Worm (Caenorhabditis elegans) whole organism, mixed stage, embryonic: ENCODE data around the gene cec-7.

ENCODE experiments used
- ces-1 ChIP-seq: fragments of 150-350 bp; optimal IDR thresholded peaks from 2 replicates; lab custom pipeline; 2014; ENCODE audit warnings: missing biosample characterization, missing genetic modification reagents, missing genetic modification characterization
- elt-1 ChIP-seq: sonication (generic microtip); optimal IDR thresholded peaks from 2 replicates; lab custom pipeline; 2017; ENCODE audit warnings: missing genetic modification characterization, mild to moderate bottlenecking, missing compliant biosample characterization, antibody characterized with exemption, moderate library complexity, borderline replicate concordance; ENCODE audit not compliant: insufficient read depth
- ham-2 ChIP-seq: fragments of 200-800 bp; sonication (Bioruptor generic); optimal IDR thresholded peaks from 2 replicates; lab custom pipeline; 2018; ENCODE audit warnings: mild to moderate bottlenecking, missing genetic modification characterization, missing compliant biosample characterization
- lin-13 ChIP-seq: fragments of 150-350 bp; optimal IDR thresholded peaks from 2 replicates; lab custom pipeline; 2014; ENCODE audit warnings: missing biosample characterization, missing genetic modification characterization
- mls-2 ChIP-seq: sonication (generic microtip); optimal IDR thresholded peaks from 2 replicates; lab custom pipeline; 2016; ENCODE audit warnings: mild to moderate bottlenecking, missing genetic modification characterization, moderate library complexity, missing compliant biosample characterization
- nhr-12 ChIP-seq: fragments of 150-350 bp; optimal IDR thresholded peaks from 2 replicates; lab custom pipeline; 2014; ENCODE audit warnings: missing biosample characterization, missing genetic modification characterization
- nhr-237 ChIP-seq: fragments of 150-350 bp; optimal IDR thresholded peaks from 2 replicates; lab custom pipeline; 2014; ENCODE audit warnings: missing biosample characterization, missing genetic modification characterization
- nhr-28 ChIP-seq: fragments of 150-350 bp; optimal IDR thresholded peaks from 2 replicates; lab custom pipeline; 2014; ENCODE audit warnings: missing biosample characterization, missing genetic modification characterization
- nhr-76 ChIP-seq: sonication (generic microtip); optimal IDR thresholded peaks from 2 replicates; lab custom pipeline; 2017; ENCODE audit warnings: missing biosample characterization, missing genetic modification characterization
- pha-4 ChIP-seq: fragments of 150-350 bp; optimal IDR thresholded peaks from 2 replicates; lab custom pipeline; 2018; ENCODE audit warnings: missing biosample characterization, missing genetic modification reagents, missing genetic modification characterization
- snpc-4 ChIP-seq: fragments of 150-350 bp; optimal IDR thresholded peaks from 2 replicates; lab custom pipeline; 2014; ENCODE audit warnings: missing biosample characterization, missing genetic modification characterization
- unc-62 ChIP-seq: fragments of 150-350 bp; optimal IDR thresholded peaks from 2 replicates; lab custom pipeline; 2014; ENCODE audit warnings: missing biosample characterization, missing genetic modification reagents, missing genetic modification characterization

ce11 chrIII:12916459-12916858 lies 39.1 kb upstream of the cec-7 start:
- TF ChIP-seq nhr-28 (tag; lab: Kevin White, UChicago) (no peak), lin-13 (tag; lab: Kevin White, UChicago) (no peak), pha-4 (no peak), nhr-12 (tag; lab: Kevin White, UChicago) (no peak), snpc-4 (tag; lab: Kevin White, UChicago) (no peak), elt-1 (no peak), nhr-76 (no peak), ham-2 (GFP tag; lab: Kevin White, UChicago) (no peak), nhr-237 (tag; lab: Kevin White, UChicago) (no peak), unc-62 (GFP tag; lab: Kevin White, UChicago) (no peak), ces-1 (GFP tag; lab: Kevin White, UChicago) (peak; percentile 62), mls-2 (tag; lab: Kevin White, UChicago) (no peak)
